Worm (Caenorhabditis elegans): ENCODE data around the gene Y38E10A.14.
"Not testable (repeated sequence)": the region's sequence is repeated elsewhere in the genome, so short reads cannot be mapped to it uniquely, and the experiment has no call there.

The Y38E10A.14 gene

DNA sequence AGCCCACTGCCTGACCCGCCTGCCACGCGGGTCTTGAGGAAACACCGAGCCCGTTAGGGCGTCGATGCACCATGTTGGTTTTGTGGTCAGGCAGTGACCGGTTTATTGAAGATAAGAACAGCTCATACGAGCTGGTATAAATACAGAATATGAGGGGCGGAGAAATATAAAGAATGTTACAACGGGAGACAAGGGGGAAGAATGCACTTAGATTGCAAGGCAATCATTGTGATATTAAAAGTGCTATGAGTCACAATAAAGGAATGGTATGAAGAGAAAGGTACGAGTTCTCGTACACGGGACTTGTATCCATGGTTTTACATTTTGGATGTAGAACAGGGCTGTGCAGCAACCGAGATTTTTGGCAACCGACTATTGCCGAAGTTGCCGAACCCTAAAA is at the start of gene Y38E10A.14:
TSS of gene Y38E10A.14 (minus strand) at position 101 of the 400 bp plus-strand sequence.
- not testable (repeated sequence) for TF ChIP-seq T22C8.4 (GFP tag; IDR thresholded peaks at IDR 0.05); ztf-29 (GFP tag; IDR thresholded peaks at IDR 0.05); klf-2 (GFP tag; conservative IDR thresholded peaks at IDR 0.05)

ce11 chrII:12673311-12673710 is 49.0 kb upstream of the Y38E10A.14 start:
- TF ChIP-seq flt-1 (GFP tag; IDR thresholded peaks at IDR 0.05) (no peak), klf-2 (GFP tag; conservative IDR thresholded peaks at IDR 0.05) (no peak), med-1 (GFP tag; optimal IDR thresholded peaks at IDR 0.05; ENCODE audit: insufficient read depth) (no peak), ref-1 (GFP tag; conservative IDR thresholded peaks at IDR 0.05) (no peak), tab-1 (GFP tag; IDR thresholded peaks at IDR 0.05) (no peak), cog-1 (tag; optimal IDR thresholded peaks at IDR 0.05) (no peak), ztf-29 (GFP tag; IDR thresholded peaks at IDR 0.05) (no peak), T22C8.4 (GFP tag; IDR thresholded peaks at IDR 0.05) (no peak), ztf-23 (GFP tag; IDR thresholded peaks at IDR 0.05) (no peak)

DNA sequence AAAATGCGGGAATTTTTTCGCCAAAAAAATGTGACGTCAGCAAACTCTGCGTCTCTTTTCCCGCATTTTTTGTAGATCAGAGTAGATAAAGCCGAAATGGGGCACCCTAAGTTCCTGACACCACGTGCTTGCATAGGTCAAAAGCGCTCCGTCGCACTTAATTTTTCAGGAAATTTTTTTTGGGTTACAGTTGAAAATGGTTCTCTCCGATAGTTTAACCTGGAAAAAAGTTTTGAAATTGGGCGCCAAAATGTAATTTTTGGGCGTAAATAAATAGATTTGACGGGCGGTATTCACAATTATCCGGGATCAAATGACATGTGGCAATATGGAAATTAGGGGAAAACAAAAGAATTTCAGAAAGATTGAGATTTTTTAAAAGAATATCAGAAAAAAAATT is 48.2 kb upstream of the Y38E10A.14 start:
- TF ChIP-seq ztf-29 (GFP tag; IDR thresholded peaks at IDR 0.05) = no peak
- no peak for TF ChIP-seq klf-2 (GFP tag; conservative IDR thresholded peaks at IDR 0.05)
- no peak for TF ChIP-seq ztf-23 (GFP tag; IDR thresholded peaks at IDR 0.05)
- TF ChIP-seq flt-1 (GFP tag; IDR thresholded peaks at IDR 0.05) = no peak
- TF ChIP-seq cog-1 (tag; optimal IDR thresholded peaks at IDR 0.05) = no peak
- TF ChIP-seq T22C8.4 (GFP tag; IDR thresholded peaks at IDR 0.05) = no peak
- TF ChIP-seq tab-1 (GFP tag; IDR thresholded peaks at IDR 0.05) = no peak
- TF ChIP-seq ref-1 (GFP tag; conservative IDR thresholded peaks at IDR 0.05) = no peak
- TF ChIP-seq med-1 (GFP tag; optimal IDR thresholded peaks at IDR 0.05; ENCODE audit: insufficient read depth) = no peak

DNA sequence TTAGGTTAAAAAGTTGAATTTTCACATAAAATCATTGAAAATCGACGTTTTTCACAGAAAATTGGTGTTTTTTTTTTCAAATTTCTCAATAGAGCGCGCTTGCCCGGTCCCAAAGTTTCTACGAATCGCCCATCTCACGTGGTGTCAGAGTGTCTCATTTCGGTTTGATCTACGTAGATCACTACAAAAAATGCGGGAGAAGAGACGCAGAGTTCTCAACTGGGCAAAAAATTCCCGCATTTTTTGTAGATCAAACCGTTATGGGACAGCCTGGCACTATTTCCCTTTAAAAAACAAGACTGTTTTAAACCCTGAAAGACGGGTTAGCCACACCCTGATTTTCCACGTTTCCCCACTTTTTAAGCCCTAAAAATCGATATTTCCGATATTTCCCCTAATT is 47.6 kb upstream of the Y38E10A.14 start:
- TF ChIP-seq ref-1 (GFP tag; conservative IDR thresholded peaks at IDR 0.05) (no peak), ztf-23 (GFP tag; IDR thresholded peaks at IDR 0.05) (no peak), T22C8.4 (GFP tag; IDR thresholded peaks at IDR 0.05) (no peak), tab-1 (GFP tag; IDR thresholded peaks at IDR 0.05) (no peak), klf-2 (GFP tag; conservative IDR thresholded peaks at IDR 0.05) (no peak), ztf-29 (GFP tag; IDR thresholded peaks at IDR 0.05) (no peak), med-1 (GFP tag; optimal IDR thresholded peaks at IDR 0.05; ENCODE audit: insufficient read depth) (no peak), cog-1 (tag; optimal IDR thresholded peaks at IDR 0.05) (no peak)

DNA sequence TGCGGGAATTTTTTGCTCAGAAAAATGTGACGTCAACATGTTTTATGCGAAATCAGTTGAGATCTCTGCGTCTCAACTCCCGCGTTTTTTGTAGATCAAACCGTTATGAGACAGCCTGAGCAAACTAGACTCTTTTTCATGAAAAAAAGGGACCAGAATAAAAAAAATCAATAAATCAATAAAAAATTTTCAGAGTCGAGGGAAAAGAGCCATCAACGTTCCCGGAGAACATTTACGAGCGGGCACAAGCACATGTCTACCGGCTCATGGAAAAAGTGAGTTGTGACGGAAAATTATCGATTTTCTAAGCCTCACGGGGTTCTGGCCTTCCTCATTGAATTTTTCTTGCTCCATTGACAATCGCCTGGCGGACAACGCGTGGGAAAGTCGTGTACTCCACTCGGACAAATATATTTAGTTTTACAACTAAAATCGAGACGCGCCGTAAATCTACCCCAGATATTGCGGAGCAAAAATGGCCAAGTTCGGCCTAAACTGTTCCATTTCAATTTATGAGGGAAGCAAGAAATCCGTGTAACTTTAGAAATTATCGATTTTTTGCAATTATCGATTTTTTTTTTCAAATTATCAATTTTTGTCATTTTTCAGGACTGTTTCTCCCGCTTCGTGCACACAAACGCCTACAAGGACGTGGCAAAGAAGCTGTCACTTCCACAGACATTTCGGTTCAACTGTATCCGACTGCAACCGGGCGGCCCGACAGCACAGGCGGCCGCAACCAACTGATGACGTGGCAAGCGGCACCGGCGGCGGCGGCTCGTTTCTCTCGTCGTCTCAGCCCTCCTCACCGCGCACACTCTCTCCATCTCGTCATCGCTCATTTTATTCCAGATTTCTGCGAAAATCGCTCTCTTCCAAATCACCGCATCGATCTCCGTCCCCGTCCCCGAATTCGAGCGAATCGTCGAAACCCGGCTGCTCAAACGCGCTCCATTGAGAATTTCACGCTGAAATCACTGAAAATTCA is 46.8 kb upstream of the Y38E10A.14 start:
- TF ChIP-seq T22C8.4 (GFP tag; IDR thresholded peaks at IDR 0.05) (peak; percentile 73), ztf-23 (GFP tag; IDR thresholded peaks at IDR 0.05) (no peak), med-1 (GFP tag; optimal IDR thresholded peaks at IDR 0.05; ENCODE audit: insufficient read depth) (no peak), flt-1 (GFP tag; IDR thresholded peaks at IDR 0.05) (peak; percentile 24; the same call in 1 of the 2 replicates), klf-2 (GFP tag; conservative IDR thresholded peaks at IDR 0.05) (no peak), ref-1 (GFP tag; conservative IDR thresholded peaks at IDR 0.05) (no peak), tab-1 (GFP tag; IDR thresholded peaks at IDR 0.05) (no peak), ztf-29 (GFP tag; IDR thresholded peaks at IDR 0.05) (no peak), cog-1 (tag; optimal IDR thresholded peaks at IDR 0.05) (no peak)

ce11 chrII:12669882-12670281 is 45.5 kb upstream of the Y38E10A.14 start:
- TF ChIP-seq ztf-29 (GFP tag; IDR thresholded peaks at IDR 0.05) (no peak), tab-1 (GFP tag; IDR thresholded peaks at IDR 0.05) (no peak), klf-2 (GFP tag; conservative IDR thresholded peaks at IDR 0.05) (no peak), ztf-23 (GFP tag; IDR thresholded peaks at IDR 0.05) (no peak)

ce11 chrII:12669342-12669741 is 45.0 kb upstream of the Y38E10A.14 start:
- no peak for TF ChIP-seq ztf-29 (GFP tag; IDR thresholded peaks at IDR 0.05)
- TF ChIP-seq flt-1 (GFP tag; IDR thresholded peaks at IDR 0.05) = no peak
- no peak for TF ChIP-seq T22C8.4 (GFP tag; IDR thresholded peaks at IDR 0.05)
- TF ChIP-seq cog-1 (tag; optimal IDR thresholded peaks at IDR 0.05) = no peak
- no peak for TF ChIP-seq med-1 (GFP tag; optimal IDR thresholded peaks at IDR 0.05; ENCODE audit: insufficient read depth)
- no peak for TF ChIP-seq ztf-23 (GFP tag; IDR thresholded peaks at IDR 0.05)
- TF ChIP-seq tab-1 (GFP tag; IDR thresholded peaks at IDR 0.05) = no peak
- TF ChIP-seq ref-1 (GFP tag; conservative IDR thresholded peaks at IDR 0.05) = no peak
- no peak for TF ChIP-seq klf-2 (GFP tag; conservative IDR thresholded peaks at IDR 0.05)

ce11 chrII:12668874-12669273 is 44.5 kb upstream of the Y38E10A.14 start:
- TF ChIP-seq ztf-23 (GFP tag; IDR thresholded peaks at IDR 0.05) (no peak), tab-1 (GFP tag; IDR thresholded peaks at IDR 0.05) (no peak), ref-1 (GFP tag; conservative IDR thresholded peaks at IDR 0.05) (no peak), med-1 (GFP tag; optimal IDR thresholded peaks at IDR 0.05; ENCODE audit: insufficient read depth) (no peak), ztf-29 (GFP tag; IDR thresholded peaks at IDR 0.05) (no peak), cog-1 (tag; optimal IDR thresholded peaks at IDR 0.05) (no peak), T22C8.4 (GFP tag; IDR thresholded peaks at IDR 0.05) (no peak), klf-2 (GFP tag; conservative IDR thresholded peaks at IDR 0.05) (no peak), flt-1 (GFP tag; IDR thresholded peaks at IDR 0.05) (no peak)

- TF ChIP-seq med-1 (GFP tag; optimal IDR thresholded peaks at IDR 0.05; ENCODE audit: insufficient read depth) (no peak), cog-1 (tag; optimal IDR thresholded peaks at IDR 0.05) (no peak), flt-1 (GFP tag; IDR thresholded peaks at IDR 0.05) (no peak), ref-1 (GFP tag; conservative IDR thresholded peaks at IDR 0.05) (no peak), ztf-23 (GFP tag; IDR thresholded peaks at IDR 0.05) (no peak), T22C8.4 (GFP tag; IDR thresholded peaks at IDR 0.05) (no peak), ztf-29 (GFP tag; IDR thresholded peaks at IDR 0.05) (no peak), tab-1 (GFP tag; IDR thresholded peaks at IDR 0.05) (no peak)
Observed at ce11 chrII:12668148-12668547, 43.8 kb upstream of the Y38E10A.14 start.
